Fruit fly (Drosophila melanogaster) whole organism, embryonic: ENCODE measurements around the gene Acp32CD.

Experiments used
- BEAF-32 ChIP-seq: fragments of 200-800 bp; sonication (Bioruptor generic); optimal IDR thresholded peaks from 3 replicates; lab custom pipeline; 2017; ENCODE audit warnings: missing biosample characterization, missing genetic modification characterization, mild to moderate bottlenecking, moderate library complexity, missing genetic modification reagents
- CG11247 ChIP-seq: fragments of 200-800 bp; sonication (Bioruptor generic); IDR thresholded peaks from 2 replicates; pipeline ENCODE4 v1.3.6; 2022; ENCODE audit warnings: missing biosample characterization, missing genetic modification characterization
- CG11504 ChIP-seq: fragments of 200-800 bp; sonication (Bioruptor generic); optimal IDR thresholded peaks from 3 replicates; lab custom pipeline; 2019; ENCODE audit warnings: missing biosample characterization, mild to moderate bottlenecking, missing genetic modification characterization, moderate library complexity
- CG1233 ChIP-seq: fragments of 200-800 bp; sonication (Bioruptor generic); optimal IDR thresholded peaks from 4 replicates; lab custom pipeline; 2018; ENCODE audit warnings: missing biosample characterization, mild to moderate bottlenecking, missing genetic modification characterization
- CG12744 ChIP-seq: fragments of 200-800 bp; sonication (Bioruptor generic); optimal IDR thresholded peaks from 2 replicates; lab custom pipeline; 2016; ENCODE audit warnings: missing biosample characterization, missing genetic modification characterization
- CG13424 ChIP-seq: fragments of 200-800 bp; sonication (Bioruptor generic); optimal IDR thresholded peaks from 2 replicates; lab custom pipeline; 2019; ENCODE audit warnings: missing biosample characterization, mild to moderate bottlenecking, missing genetic modification characterization, moderate library complexity
- CG15696 ChIP-seq: fragments of 200-800 bp; sonication (Bioruptor generic); optimal IDR thresholded peaks from 2 replicates; lab custom pipeline; 2019; ENCODE audit warnings: missing biosample characterization, mild to moderate bottlenecking, missing genetic modification characterization, moderate library complexity
- CG17912 ChIP-seq: fragments of 200-800 bp; sonication (Bioruptor generic); optimal IDR thresholded peaks from 2 replicates; lab custom pipeline; 2018; ENCODE audit warnings: missing biosample characterization, mild to moderate bottlenecking, missing genetic modification characterization
- CG18619 ChIP-seq: fragments of 200-800 bp; sonication (Bioruptor generic); optimal IDR thresholded peaks from 3 replicates; lab custom pipeline; 2017; ENCODE audit warnings: missing biosample characterization, mild to moderate bottlenecking, missing genetic modification characterization
- CG2678 ChIP-seq: fragments of 200-800 bp; sonication (Bioruptor generic); optimal IDR thresholded peaks from 3 replicates; lab custom pipeline; 2019; ENCODE audit warnings: missing biosample characterization, mild to moderate bottlenecking, missing genetic modification characterization, moderate library complexity
- CG2889 ChIP-seq: fragments of 200-800 bp; sonication (Bioruptor generic); IDR thresholded peaks from 3 replicates; pipeline ENCODE4 v1.3.6; 2022; ENCODE audit warnings: missing biosample characterization, missing genetic modification characterization
- CG30020 ChIP-seq: fragments of 200-800 bp; optimal IDR thresholded peaks from 2 replicates; lab custom pipeline; 2019; ENCODE audit warnings: missing biosample characterization, mild to moderate bottlenecking, missing genetic modification characterization, moderate library complexity
- CG30431 ChIP-seq: fragments of 200-800 bp; sonication (Bioruptor generic); optimal IDR thresholded peaks from 2 replicates; lab custom pipeline; 2017; ENCODE audit warnings: missing biosample characterization, missing genetic modification characterization
- CG32767 ChIP-seq: fragments of 200-800 bp; sonication (Bioruptor generic); IDR thresholded peaks from 2 replicates; pipeline ENCODE4 v1.3.6; 2022; ENCODE audit warnings: missing biosample characterization, missing genetic modification characterization
- CG33213 ChIP-seq: fragments of 200-800 bp; sonication (Bioruptor generic); optimal IDR thresholded peaks from 3 replicates; lab custom pipeline; 2016; ENCODE audit warnings: missing biosample characterization, missing genetic modification characterization
- CG6272 ChIP-seq: fragments of 200-800 bp; sonication (Bioruptor generic); IDR thresholded peaks from 2 replicates; pipeline ENCODE4 v1.3.6; 2022; ENCODE audit warnings: missing biosample characterization, missing genetic modification characterization
- CG6813 ChIP-seq: fragments of 200-800 bp; sonication (Bioruptor generic); optimal IDR thresholded peaks from 2 replicates; lab custom pipeline; 2017; ENCODE audit warnings: missing biosample characterization, missing genetic modification characterization, mild to moderate bottlenecking, moderate library complexity, missing genetic modification reagents
- CG8388 ChIP-seq: fragments of 200-800 bp; sonication (Bioruptor generic); optimal IDR thresholded peaks from 2 replicates; lab custom pipeline; 2019; ENCODE audit warnings: missing biosample characterization, mild to moderate bottlenecking, missing genetic modification characterization, moderate library complexity
- Dip3 ChIP-seq: fragments of 200-800 bp; sonication (Bioruptor generic); optimal IDR thresholded peaks from 3 replicates; lab custom pipeline; 2016; ENCODE audit warnings: missing biosample characterization, missing genetic modification characterization
- Dp ChIP-seq: fragments of 200-800 bp; sonication (Bioruptor generic); optimal IDR thresholded peaks from 2 replicates; lab custom pipeline; 2018; ENCODE audit warnings: missing biosample characterization, mild to moderate bottlenecking, missing genetic modification characterization, moderate library complexity
- E2f2 ChIP-seq: fragments of 200-800 bp; sonication (Bioruptor generic); IDR thresholded peaks from 2 replicates; pipeline ENCODE4 v1.3.6; 2022; ENCODE audit warnings: missing biosample characterization, missing genetic modification characterization
- ERR ChIP-seq: fragments of 200-800 bp; sonication (Bioruptor generic); optimal IDR thresholded peaks from 2 replicates; lab custom pipeline; 2016; ENCODE audit warnings: missing biosample characterization, missing genetic modification characterization
- Ets65A ChIP-seq: fragments of 200-800 bp; sonication (Bioruptor generic); peaks from one replicate; lab custom pipeline; 2016; ENCODE audit warnings: missing biosample characterization, missing genetic modification characterization
- H15 ChIP-seq: fragments of 200-800 bp; sonication (Bioruptor generic); IDR thresholded peaks from 3 replicates; pipeline ENCODE4 v1.3.6; 2022; ENCODE audit warnings: missing biosample characterization, missing genetic modification characterization
- HmgZ ChIP-seq: fragments of 200-800 bp; sonication (Bioruptor generic); optimal IDR thresholded peaks from 2 replicates; lab custom pipeline; 2018; ENCODE audit warnings: missing biosample characterization, mild to moderate bottlenecking, missing genetic modification characterization
- Hr51 ChIP-seq, 2 experiments: fragments of 200-800 bp; sonication (Bioruptor generic); optimal IDR thresholded peaks; 2 replicates in 1 of 2; 3 replicates in 1 of 2; lab custom pipeline; 2016 to 2018; ENCODE audit warnings: missing biosample characterization in 2 of 2, missing genetic modification characterization in 2 of 2, mild to moderate bottlenecking in 1 of 2, moderate library complexity in 1 of 2
- MESR4 ChIP-seq: fragments of 200-800 bp; sonication (Bioruptor generic); optimal IDR thresholded peaks from 2 replicates; lab custom pipeline; 2018; ENCODE audit warnings: missing biosample characterization, mild to moderate bottlenecking, missing genetic modification characterization, moderate library complexity
- NK7.1 ChIP-seq: fragments of 200-800 bp; sonication (Bioruptor generic); optimal IDR thresholded peaks from 3 replicates; lab custom pipeline; 2016; ENCODE audit warnings: missing biosample characterization, missing genetic modification characterization
- Rfx ChIP-seq: fragments of 200-800 bp; sonication (Bioruptor generic); IDR thresholded peaks from 2 replicates; pipeline ENCODE4 v1.3.6; 2022; ENCODE audit warnings: missing biosample characterization, missing genetic modification characterization
- Sox102F ChIP-seq: fragments of 200-800 bp; sonication (Bioruptor generic); optimal IDR thresholded peaks from 2 replicates; lab custom pipeline; 2018; ENCODE audit warnings: missing biosample characterization, mild to moderate bottlenecking, missing genetic modification characterization, moderate library complexity
- Spps ChIP-seq: fragments of 200-800 bp; sonication (Bioruptor generic); optimal IDR thresholded peaks from 2 replicates; lab custom pipeline; 2018; ENCODE audit warnings: missing biosample characterization, mild to moderate bottlenecking, missing genetic modification characterization
- YL-1 ChIP-seq: fragments of 200-800 bp; sonication (Bioruptor generic); optimal IDR thresholded peaks from 3 replicates; lab custom pipeline; 2017; ENCODE audit warnings: missing biosample characterization, mild to moderate bottlenecking, missing genetic modification characterization
- ab ChIP-seq: fragments of 200-800 bp; sonication (Bioruptor generic); optimal IDR thresholded peaks from 2 replicates; lab custom pipeline; 2016; ENCODE audit warnings: missing biosample characterization, missing genetic modification characterization
- bab2 ChIP-seq: fragments of 200-800 bp; sonication (Bioruptor generic); optimal IDR thresholded peaks from 2 replicates; lab custom pipeline; 2016; ENCODE audit warnings: missing biosample characterization, missing genetic modification characterization
- br ChIP-seq: fragments of >200 bp; optimal IDR thresholded peaks from 2 replicates; lab custom pipeline; 2017
- dysf ChIP-seq: fragments of 200-800 bp; sonication (Bioruptor generic); IDR thresholded peaks from 3 replicates; pipeline ENCODE4 v1.3.6; 2022; ENCODE audit warnings: missing biosample characterization, missing genetic modification characterization
- emc ChIP-seq: fragments of 200-800 bp; sonication (Bioruptor generic); optimal IDR thresholded peaks from 2 replicates; lab custom pipeline; 2016; ENCODE audit warnings: missing biosample characterization, missing genetic modification characterization
- eve ChIP-seq, 2 experiments: fragments of >200 bp; optimal IDR thresholded peaks; 2 replicates each; lab custom pipeline; 2017; ENCODE audit warnings: missing biosample characterization in 2 of 2, missing genetic modification characterization in 2 of 2
- gcm ChIP-seq: fragments of 200-800 bp; sonication (Bioruptor generic); optimal IDR thresholded peaks from 2 replicates; lab custom pipeline; 2019; ENCODE audit warnings: missing biosample characterization, mild to moderate bottlenecking, missing genetic modification characterization, moderate library complexity
- gem ChIP-seq: fragments of 200-800 bp; sonication (Bioruptor generic); optimal IDR thresholded peaks from 2 replicates; lab custom pipeline; 2019; ENCODE audit warnings: missing biosample characterization, mild to moderate bottlenecking, missing genetic modification characterization, moderate library complexity
- hkb ChIP-seq, 2 experiments: fragments of 200-800 bp in 1 of 2; fragments of >200 bp in 1 of 2; sonication (Bioruptor generic) in 1 of 2; IDR thresholded peaks in 1 of 2; optimal IDR thresholded peaks in 1 of 2; 2 replicates each; pipeline versions ENCODE4 v1.3.6 to Lab custom; 2017 to 2022; ENCODE audit warnings: missing biosample characterization in 1 of 2, missing genetic modification characterization in 1 of 2
- kay ChIP-seq: fragments of 200-800 bp; sonication (Bioruptor generic); optimal IDR thresholded peaks from 2 replicates; lab custom pipeline; 2016; ENCODE audit warnings: missing biosample characterization, missing genetic modification characterization
- mam ChIP-seq: fragments of 200-800 bp; sonication (Bioruptor generic); optimal IDR thresholded peaks from 3 replicates; lab custom pipeline; 2016; ENCODE audit warnings: missing biosample characterization, missing genetic modification characterization
- nmo ChIP-seq: fragments of 200-800 bp; sonication (Bioruptor generic); optimal IDR thresholded peaks from 2 replicates; lab custom pipeline; 2018; ENCODE audit warnings: missing biosample characterization, mild to moderate bottlenecking, missing genetic modification characterization, moderate library complexity
- pzg ChIP-seq: fragments of 200-800 bp; sonication (Bioruptor generic); optimal IDR thresholded peaks from 3 replicates; lab custom pipeline; 2018; ENCODE audit warnings: missing biosample characterization, mild to moderate bottlenecking, missing genetic modification characterization, moderate library complexity
- ro ChIP-seq: fragments of 200-800 bp; sonication (Bioruptor generic); IDR thresholded peaks from 2 replicates; pipeline ENCODE4 v1.3.6; 2022; ENCODE audit warnings: missing biosample characterization, missing genetic modification characterization
- sens ChIP-seq: fragments of 200-800 bp; sonication (Bioruptor generic); peaks from one replicate; lab custom pipeline; 2016; ENCODE audit warnings: missing biosample characterization, missing genetic modification characterization
- so ChIP-seq: fragments of 200-800 bp; sonication (Bioruptor generic); IDR thresholded peaks from 3 replicates; pipeline ENCODE4 v1.3.6; 2022; ENCODE audit warnings: missing biosample characterization, missing genetic modification characterization
- stc ChIP-seq: fragments of 200-800 bp; sonication (Bioruptor generic); IDR thresholded peaks from 2 replicates; pipeline ENCODE4 v1.3.6; 2022; ENCODE audit warnings: missing biosample characterization, missing genetic modification characterization
- toy ChIP-seq: fragments of 200-800 bp; sonication (Bioruptor generic); IDR thresholded peaks from 2 replicates; pipeline ENCODE4 v1.3.6; 2022; ENCODE audit warnings: missing biosample characterization, missing genetic modification characterization
- tx ChIP-seq: fragments of 200-800 bp; sonication (Bioruptor generic); optimal IDR thresholded peaks from 2 replicates; lab custom pipeline; 2016; ENCODE audit warnings: missing biosample characterization, missing genetic modification characterization

Acp32CD gene

dm6 chr2L:10987370-10987853 is 28.0 kb upstream of the Acp32CD start, which contains the start of the genes piwi and CG12253 (continued):
- TF ChIP-seq H15 (0 out of 3 replicates have a peak, but pooled peaks have one; percentile 35), CG13424 (tag; lab: Kevin White, UChicago) (peak; percentile 90), BEAF-32 (GFP tag; lab: Kevin White, UChicago) (peak; percentile 34), gem (tag; lab: Kevin White, UChicago) (peak; percentile 96), hkb (optimal IDR thresholded peaks at IDR 0.05; lab: Kevin White, UChicago) (no peak), hkb (GFP tag; IDR thresholded peaks at IDR 0.05; lab: Robert Waterston, UW) (peak; percentile 21; the same call in 1 of the 2 replicates), CG30431 (GFP tag; lab: Kevin White, UChicago) (no peak), ro (GFP tag; lab: Robert Waterston, UW) (peak; percentile 64; the same call in 1 of the 2 replicates), CG15696 (peak; percentile 37), Dip3 (peak; percentile 25), nmo (peak; percentile 80), CG18619 (GFP tag; lab: Kevin White, UChicago) (no peak), emc (GFP tag; lab: Kevin White, UChicago) (no peak), CG8388 (GFP tag; lab: Kevin White, UChicago) (peak; percentile 87), CG17912 (GFP tag; lab: Kevin White, UChicago) (no peak), CG2678 (tag; lab: Kevin White, UChicago) (no peak), CG6272 (GFP tag; lab: Robert Waterston, UW) (no peak), Hr51 (GFP tag; optimal IDR thresholded peaks at IDR 0.05; lab: Kevin White, UChicago) (peak in 1 of 2 experiments; percentile 28), CG30020 (tag; lab: Kevin White, UChicago) (peak; percentile 80), Spps (tag; lab: Kevin White, UChicago) (peak; percentile 14), Sox102F (GFP tag; lab: Kevin White, UChicago) (peak; percentile 93), NK7.1 (GFP tag; lab: Kevin White, UChicago) (no peak), so (GFP tag; lab: Robert Waterston, UW) (no peak), CG11247 (GFP tag; lab: Robert Waterston, UW) (peak; percentile 74), CG33213 (no peak), CG12744 (GFP tag; lab: Kevin White, UChicago) (no peak), pzg (GFP tag; lab: Kevin White, UChicago) (peak; percentile 11), ab (no peak), gcm (GFP tag; lab: Kevin White, UChicago) (no peak), HmgZ (tag; lab: Kevin White, UChicago) (peak; percentile 50), CG1233 (GFP tag; lab: Kevin White, UChicago) (peak; percentile 41), kay (peak; percentile 29)

DNA sequence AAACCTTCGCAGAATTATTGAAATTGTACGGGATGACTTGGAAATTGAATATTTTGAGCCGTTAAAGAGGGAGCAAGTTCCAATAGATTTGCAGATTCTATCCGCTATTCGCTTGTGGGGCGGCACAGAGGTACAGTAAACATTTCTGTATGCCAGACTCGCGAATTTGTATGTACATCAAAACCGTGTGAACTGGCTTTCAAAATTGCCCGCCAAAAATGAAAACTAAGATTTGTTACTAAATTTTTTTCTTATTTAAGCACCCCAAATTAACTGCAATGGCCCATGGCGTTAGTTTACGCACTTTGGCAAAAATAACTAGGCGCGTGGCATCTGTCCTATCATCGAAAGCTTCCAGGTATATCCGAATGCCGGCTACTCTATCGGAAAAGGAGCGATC is 27.4 kb upstream of the Acp32CD start:
- no peak for TF ChIP-seq ERR
- TF ChIP-seq Dp (GFP tag; lab: Kevin White, UChicago) = peak; percentile 31
- TF ChIP-seq CG2678 (tag; lab: Kevin White, UChicago) = no peak
- TF ChIP-seq eve (GFP tag; optimal IDR thresholded peaks at IDR 0.05; lab: Kevin White, UChicago) = no peak
- TF ChIP-seq br (lab: Kevin White, UChicago) = no peak
- TF ChIP-seq stc = no peak
- TF ChIP-seq Ets65A (GFP tag; lab: Kevin White, UChicago) = peak; percentile 43
- peak; percentile 29 for TF ChIP-seq sens
- TF ChIP-seq YL-1 = no peak
- TF ChIP-seq CG6813 (GFP tag; lab: Kevin White, UChicago) = no peak
- TF ChIP-seq CG2889 = no peak
- no peak for TF ChIP-seq MESR4
- TF ChIP-seq tx = no peak
- no peak for TF ChIP-seq mam (GFP tag; lab: Kevin White, UChicago)
- no peak for TF ChIP-seq Rfx
- no peak for TF ChIP-seq CG11504 (tag; lab: Kevin White, UChicago)
- no peak for TF ChIP-seq CG30020 (tag; lab: Kevin White, UChicago)
- TF ChIP-seq bab2 = no peak
- TF ChIP-seq toy = no peak
- TF ChIP-seq CG32767 (GFP tag; lab: Robert Waterston, UW) = peak; percentile 78
- TF ChIP-seq dysf (GFP tag; lab: Robert Waterston, UW) = no peak
- peak; percentile 65 for TF ChIP-seq E2f2 (GFP tag; lab: Robert Waterston, UW)
